Fruit fly (Drosophila melanogaster) whole organism, embryonic: ENCODE data around the gene Tmem214.
A peak's percentile ranks its signal among the peaks of the same experiment; 100 is the strongest.

Source experiments
- Adf1 ChIP-seq: fragments of 200-800 bp; sonication (Bioruptor generic); IDR thresholded peaks from 2 replicates; pipeline ENCODE4 v1.3.6; 2022; ENCODE audit warnings: missing biosample characterization, missing genetic modification characterization
- Bgb ChIP-seq: fragments of 200-800 bp; sonication (Bioruptor generic); IDR thresholded peaks from 2 replicates; pipeline ENCODE4 v1.3.6; 2022; ENCODE audit warnings: missing biosample characterization, missing genetic modification characterization; ENCODE audit not compliant: partially characterized antibody
- CG10274 ChIP-seq: fragments of 200-800 bp; sonication (Bioruptor generic); optimal IDR thresholded peaks from 3 replicates; lab custom pipeline; 2017; ENCODE audit warnings: missing biosample characterization, mild to moderate bottlenecking, missing genetic modification characterization
- CG10654 ChIP-seq: fragments of 200-800 bp; sonication (Bioruptor generic); optimal IDR thresholded peaks from 2 replicates; lab custom pipeline; 2016; ENCODE audit warnings: missing biosample characterization, missing genetic modification characterization
- CG10959 ChIP-seq: fragments of 200-800 bp; sonication (Bioruptor generic); IDR thresholded peaks from 2 replicates; pipeline ENCODE4 v1.3.6; 2022; ENCODE audit warnings: missing biosample characterization, missing genetic modification characterization
- CG11085 ChIP-seq: fragments of 200-800 bp; sonication (Bioruptor generic); IDR thresholded peaks from 2 replicates; pipeline ENCODE4 v1.3.6; 2022; ENCODE audit warnings: missing biosample characterization, missing genetic modification characterization
- CG11247 ChIP-seq: fragments of 200-800 bp; sonication (Bioruptor generic); IDR thresholded peaks from 2 replicates; pipeline ENCODE4 v1.3.6; 2022; ENCODE audit warnings: missing biosample characterization, missing genetic modification characterization
- CG11695 ChIP-seq: fragments of 200-800 bp; sonication (Bioruptor generic); IDR thresholded peaks from 3 replicates; pipeline ENCODE4 v1.3.6; 2022; ENCODE audit warnings: missing biosample characterization, missing genetic modification characterization
- CG12104 ChIP-seq: fragments of 200-800 bp; sonication (Bioruptor generic); optimal IDR thresholded peaks from 3 replicates; lab custom pipeline; 2016; ENCODE audit warnings: missing biosample characterization, missing genetic modification characterization
- CG12769 ChIP-seq: fragments of 200-800 bp; sonication (Bioruptor generic); optimal IDR thresholded peaks from 2 replicates; lab custom pipeline; 2019; ENCODE audit warnings: missing biosample characterization, mild to moderate bottlenecking, missing genetic modification characterization, moderate library complexity
- CG13296 ChIP-seq: fragments of 200-800 bp; sonication (Bioruptor generic); optimal IDR thresholded peaks from 3 replicates; lab custom pipeline; 2018; ENCODE audit warnings: missing biosample characterization, mild to moderate bottlenecking, missing genetic modification characterization
- CG14667 ChIP-seq: fragments of 200-800 bp; sonication (Bioruptor generic); IDR thresholded peaks from 2 replicates; pipeline ENCODE4 v1.3.6; 2022; ENCODE audit warnings: missing biosample characterization, missing genetic modification characterization
- CG15269 ChIP-seq: fragments of 200-800 bp; sonication (Bioruptor generic); optimal IDR thresholded peaks from 2 replicates; lab custom pipeline; 2018; ENCODE audit warnings: missing biosample characterization, mild to moderate bottlenecking, missing genetic modification characterization, moderate library complexity
- CG15479 ChIP-seq: fragments of 200-800 bp; sonication (Bioruptor generic); optimal IDR thresholded peaks from 3 replicates; lab custom pipeline; 2019; ENCODE audit warnings: missing biosample characterization, mild to moderate bottlenecking, missing genetic modification characterization, moderate library complexity
- CG17361 ChIP-seq: fragments of 200-800 bp; sonication (Bioruptor generic); IDR thresholded peaks from 3 replicates; pipeline ENCODE4 v1.3.6; 2022; ENCODE audit warnings: missing biosample characterization, missing genetic modification characterization
- CG1792 ChIP-seq: fragments of 200-800 bp; sonication (Bioruptor generic); optimal IDR thresholded peaks from 2 replicates; lab custom pipeline; 2016; ENCODE audit warnings: missing biosample characterization, missing genetic modification characterization
- CG18011 ChIP-seq: fragments of 200-800 bp; sonication (Bioruptor generic); optimal IDR thresholded peaks from 2 replicates; lab custom pipeline; 2017; ENCODE audit warnings: missing biosample characterization, missing genetic modification characterization, mild to moderate bottlenecking, moderate library complexity, missing genotype
- CG33557 ChIP-seq: fragments of 200-800 bp; sonication (Bioruptor generic); optimal IDR thresholded peaks from 2 replicates; lab custom pipeline; 2019; ENCODE audit warnings: missing biosample characterization, mild to moderate bottlenecking, missing genetic modification characterization, moderate library complexity
- CG3838 ChIP-seq: fragments of 200-800 bp; sonication (Bioruptor generic); optimal IDR thresholded peaks from 3 replicates; lab custom pipeline; 2016; ENCODE audit warnings: missing biosample characterization, missing genetic modification characterization
- CG7987 ChIP-seq: fragments of 200-800 bp; sonication (Bioruptor generic); optimal IDR thresholded peaks from 2 replicates; lab custom pipeline; 2018; ENCODE audit warnings: missing biosample characterization, mild to moderate bottlenecking, missing genetic modification characterization, moderate library complexity
- CG8765 ChIP-seq: fragments of 200-800 bp; sonication (Bioruptor generic); IDR thresholded peaks from 2 replicates; pipeline ENCODE4 v1.3.6; 2022; ENCODE audit warnings: missing biosample characterization, missing genetic modification characterization
- CG9437 ChIP-seq: fragments of 200-800 bp; sonication (Bioruptor generic); optimal IDR thresholded peaks from 2 replicates; lab custom pipeline; 2018; ENCODE audit warnings: missing biosample characterization, mild to moderate bottlenecking, missing genetic modification characterization
- CG9609 ChIP-seq: fragments of 200-800 bp; sonication (Bioruptor generic); optimal IDR thresholded peaks from 3 replicates; lab custom pipeline; 2016; ENCODE audit warnings: missing biosample characterization, missing genetic modification characterization
- CG9797 ChIP-seq: fragments of 200-800 bp; sonication (Bioruptor generic); optimal IDR thresholded peaks from 3 replicates; lab custom pipeline; 2018; ENCODE audit warnings: missing biosample characterization, mild to moderate bottlenecking, missing genetic modification characterization
- D19A ChIP-seq: fragments of 200-800 bp; optimal IDR thresholded peaks from 3 replicates; lab custom pipeline; 2019; ENCODE audit warnings: missing biosample characterization, mild to moderate bottlenecking, missing genetic modification characterization, moderate library complexity
- Dip2 ChIP-seq: fragments of 200-800 bp; sonication (Bioruptor generic); IDR thresholded peaks from 2 replicates; pipeline ENCODE4 v1.3.6; 2022; ENCODE audit warnings: missing biosample characterization, missing genetic modification characterization
- Fer3 ChIP-seq: fragments of 200-800 bp; sonication (Bioruptor generic); optimal IDR thresholded peaks from 2 replicates; lab custom pipeline; 2018; ENCODE audit warnings: missing biosample characterization, mild to moderate bottlenecking, missing genetic modification characterization, moderate library complexity
- Gsc ChIP-seq: fragments of 200-800 bp; sonication (Bioruptor generic); IDR thresholded peaks from 2 replicates; pipeline ENCODE4 v1.3.6; 2022; ENCODE audit warnings: missing biosample characterization, missing genetic modification characterization
- HmgD ChIP-seq: fragments of 200-800 bp; sonication (Bioruptor generic); optimal IDR thresholded peaks from 3 replicates; lab custom pipeline; 2016; ENCODE audit warnings: missing biosample characterization, missing genetic modification characterization
- Lhr ChIP-seq: fragments of 200-800 bp; sonication (Bioruptor generic); optimal IDR thresholded peaks from 3 replicates; lab custom pipeline; 2017; ENCODE audit warnings: mild to moderate bottlenecking, missing biosample characterization, missing genetic modification reagents, missing genetic modification characterization
- Mes4 ChIP-seq: fragments of 200-800 bp; sonication (Bioruptor generic); optimal IDR thresholded peaks from 2 replicates; lab custom pipeline; 2016; ENCODE audit warnings: missing biosample characterization, missing genetic modification characterization
- NK7.1 ChIP-seq: fragments of 200-800 bp; sonication (Bioruptor generic); optimal IDR thresholded peaks from 3 replicates; lab custom pipeline; 2016; ENCODE audit warnings: missing biosample characterization, missing genetic modification characterization
- Scr ChIP-seq: fragments of 200-800 bp; sonication (Bioruptor generic); IDR thresholded peaks from 2 replicates; pipeline ENCODE4 v1.3.6; 2022; ENCODE audit warnings: missing biosample characterization, missing genetic modification characterization; ENCODE audit not compliant: partially characterized antibody
- Six4 ChIP-seq: fragments of 200-800 bp; sonication (Bioruptor generic); optimal IDR thresholded peaks from 2 replicates; lab custom pipeline; 2016; ENCODE audit warnings: missing biosample characterization, missing genetic modification characterization
- Sox100B ChIP-seq: fragments of 200-800 bp; sonication (Bioruptor generic); optimal IDR thresholded peaks from 3 replicates; lab custom pipeline; 2018; ENCODE audit warnings: missing biosample characterization, mild to moderate bottlenecking, missing genetic modification characterization
- chinmo ChIP-seq: fragments of 200-800 bp; sonication (Bioruptor generic); IDR thresholded peaks from 4 replicates; pipeline ENCODE4 v1.3.6; 2022; ENCODE audit warnings: missing biosample characterization, missing genetic modification characterization; ENCODE audit not compliant: partially characterized antibody
- crol ChIP-seq: fragments of 200-800 bp; sonication (Bioruptor generic); IDR thresholded peaks from 2 replicates; pipeline ENCODE4 v1.3.6; 2022; ENCODE audit warnings: missing biosample characterization, missing genetic modification characterization
- crp ChIP-seq, 2 experiments: fragments of 200-800 bp; sonication (Bioruptor generic); optimal IDR thresholded peaks; 2 replicates in 1 of 2; 3 replicates in 1 of 2; lab custom pipeline; 2017; ENCODE audit warnings: missing biosample characterization in 2 of 2, missing genetic modification characterization in 2 of 2, mild to moderate bottlenecking in 1 of 2, moderate library complexity in 1 of 2
- fd96Cb ChIP-seq: fragments of 200-800 bp; sonication (Bioruptor generic); optimal IDR thresholded peaks from 2 replicates; lab custom pipeline; 2018; ENCODE audit warnings: missing biosample characterization, mild to moderate bottlenecking, missing genetic modification characterization, moderate library complexity
- hb ChIP-seq: fragments of 200-800 bp; sonication (Bioruptor generic); IDR thresholded peaks from 3 replicates; pipeline ENCODE4 v1.3.6; 2022; ENCODE audit warnings: missing biosample characterization, missing genetic modification characterization; ENCODE audit not compliant: partially characterized antibody
- her ChIP-seq: fragments of 200-800 bp; sonication (Bioruptor generic); optimal IDR thresholded peaks from 2 replicates; lab custom pipeline; 2016; ENCODE audit warnings: missing biosample characterization, missing genetic modification characterization
- hth ChIP-seq: fragments of >200 bp; optimal IDR thresholded peaks from 2 replicates; lab custom pipeline; 2017; ENCODE audit warnings: inconsistent platforms
- insv ChIP-seq, 2 experiments: fragments of 200-800 bp; sonication (Bioruptor generic); optimal IDR thresholded peaks; 3 replicates each; lab custom pipeline; 2016 to 2018; ENCODE audit warnings: missing biosample characterization in 2 of 2, missing genetic modification characterization in 2 of 2
- ken ChIP-seq: fragments of 200-800 bp; sonication (Bioruptor generic); IDR thresholded peaks from 3 replicates; pipeline ENCODE4 v1.3.6; 2022; ENCODE audit warnings: missing biosample characterization, missing genetic modification characterization
- lmd ChIP-seq: fragments of 200-800 bp; sonication (Bioruptor generic); IDR thresholded peaks from 2 replicates; pipeline ENCODE4 v1.3.6; 2022; ENCODE audit warnings: missing biosample characterization, missing genetic modification characterization
- pnt ChIP-seq: fragments of 200-800 bp; sonication (Bioruptor generic); optimal IDR thresholded peaks from 3 replicates; lab custom pipeline; 2016; ENCODE audit warnings: missing biosample characterization, missing genetic modification characterization
- prd ChIP-seq, 3 experiments: fragments of >200 bp in 2 of 3; fragments of 200-800 bp in 1 of 3; sonication (Bioruptor generic) in 1 of 3; optimal IDR thresholded peaks in 2 of 3; IDR thresholded peaks in 1 of 3; 2 replicates in 2 of 3; 3 replicates in 1 of 3; pipeline versions ENCODE4 v1.3.6 to Lab custom; 2017 to 2022; ENCODE audit warnings: missing biosample characterization in 1 of 3, missing genetic modification characterization in 1 of 3
- repo ChIP-seq: fragments of 200-800 bp; sonication (Bioruptor generic); optimal IDR thresholded peaks from 2 replicates; lab custom pipeline; 2016; ENCODE audit warnings: missing biosample characterization, missing genetic modification characterization
- zfh1 ChIP-seq: fragments of 200-800 bp; sonication (Bioruptor generic); IDR thresholded peaks from 3 replicates; pipeline ENCODE4 v1.3.6; 2022; ENCODE audit warnings: missing biosample characterization, missing genetic modification characterization

Gene Tmem214

DNA sequence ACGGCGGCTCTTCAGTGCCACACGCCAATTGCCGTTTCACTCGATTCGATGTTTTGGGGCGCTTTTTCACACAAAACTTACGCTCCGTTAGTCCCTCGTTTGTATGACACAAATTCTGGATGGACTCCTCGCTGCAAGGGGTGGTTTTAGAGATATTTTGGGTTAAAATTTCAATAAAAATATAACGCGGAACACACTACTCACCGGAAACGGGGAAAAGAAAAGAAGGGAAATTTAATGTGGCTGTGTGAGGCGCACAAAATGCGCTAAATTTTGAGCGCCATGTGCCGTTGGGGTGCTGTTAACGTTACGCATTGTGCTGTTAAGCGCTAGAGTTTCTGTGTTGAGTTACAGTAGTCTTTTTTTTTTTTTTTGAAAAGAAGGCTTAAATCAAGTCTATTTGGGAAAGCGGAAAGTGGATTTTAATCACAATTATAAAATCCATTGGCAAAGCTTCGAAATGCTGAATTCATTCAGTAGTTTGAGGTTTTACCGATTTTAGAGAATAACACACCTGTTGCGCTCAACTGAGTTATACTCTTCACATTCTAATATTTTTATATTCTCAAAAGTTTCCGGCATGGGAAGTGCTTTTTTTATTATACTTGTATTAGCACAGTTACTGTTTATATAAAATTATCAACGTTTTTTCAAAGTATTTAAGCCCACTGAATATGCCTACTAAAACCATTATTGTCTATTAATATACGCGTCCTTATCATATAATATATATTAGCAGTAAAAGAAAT is 34.0 kb upstream of the Tmem214 start, which contains the start of gene RpL9 (continued):
- TF ChIP-seq CG33557 (GFP tag; lab: Kevin White, UChicago) (peak; percentile 72), Lhr (GFP tag; lab: Kevin White, UChicago) (peak; percentile 50), CG18011 (peak; percentile 71), ken (peak; percentile 76; the same call in 1 of the 3 replicates), hb (GFP tag; lab: Robert Waterston, UW) (no peak), D19A (tag; lab: Kevin White, UChicago) (no peak), her (GFP tag; lab: Kevin White, UChicago) (peak; percentile 81), CG3838 (no peak), CG14667 (GFP tag; lab: Robert Waterston, UW) (no peak), Sox100B (GFP tag; lab: Kevin White, UChicago) (peak; percentile 81), Gsc (GFP tag; lab: Robert Waterston, UW) (no peak), Dip2 (GFP tag; lab: Robert Waterston, UW) (no peak), Bgb (peak; percentile 17; the same call in 1 of the 2 replicates), CG11695 (GFP tag; lab: Robert Waterston, UW) (peak; percentile 51; the same call in 1 of the 3 replicates), chinmo (GFP tag; lab: Robert Waterston, UW) (no peak), Six4 (GFP tag; lab: Kevin White, UChicago) (no peak), CG8765 (no peak), CG13296 (peak; percentile 89), insv (GFP tag; optimal IDR thresholded peaks at IDR 0.05; lab: Kevin White, UChicago) (peak in 1 of 2 experiments; percentile 56), CG9797 (GFP tag; lab: Kevin White, UChicago) (peak; percentile 57), hth (no peak), crol (no peak), Scr (no peak), CG9437 (peak; percentile 69), CG7987 (GFP tag; lab: Kevin White, UChicago) (peak; percentile 90), CG10654 (GFP tag; lab: Kevin White, UChicago) (peak; percentile 33), CG15479 (GFP tag; lab: Kevin White, UChicago) (no peak), zfh1 (GFP tag; lab: Robert Waterston, UW) (no peak; the same call in 2 of the 3 replicates), HmgD (GFP tag; lab: Kevin White, UChicago) (no peak), CG9609 (GFP tag; lab: Kevin White, UChicago) (peak; percentile 40), CG17361 (GFP tag; lab: Robert Waterston, UW) (peak; percentile 50; the same call in 2 of the 3 replicates), Adf1 (GFP tag; lab: Robert Waterston, UW) (no peak), repo (peak; percentile 17), CG11085 (GFP tag; lab: Robert Waterston, UW) (no peak), CG1792 (GFP tag; lab: Kevin White, UChicago) (peak; percentile 45), CG10274 (GFP tag; lab: Kevin White, UChicago) (peak; percentile 54), NK7.1 (GFP tag; lab: Kevin White, UChicago) (peak; percentile 76), CG12104 (GFP tag; lab: Kevin White, UChicago) (peak; percentile 68), lmd (no peak), Fer3 (tag; lab: Kevin White, UChicago) (peak; percentile 68), CG11247 (no peak), pnt (GFP tag; lab: Kevin White, UChicago) (no peak), prd (optimal IDR thresholded peaks at IDR 0.05; lab: Kevin White, UChicago) (no peak), prd (GFP tag; IDR thresholded peaks at IDR 0.05; lab: Robert Waterston, UW) (no peak), CG12769 (tag; lab: Kevin White, UChicago) (peak; percentile 63), CG10959 (GFP tag; lab: Robert Waterston, UW) (no peak; the same call in 1 of the 2 replicates), Mes4 (GFP tag; lab: Kevin White, UChicago) (peak; percentile 68), fd96Cb (tag; lab: Kevin White, UChicago) (no peak), CG15269 (tag; lab: Kevin White, UChicago) (no peak), crp (GFP tag; optimal IDR thresholded peaks at IDR 0.05; lab: Kevin White, UChicago) (peak in 1 of 2 experiments; percentile 40)
